Worm (Caenorhabditis elegans) whole organism, L2 larva: ENCODE measurements around the gene srg-34.

Experiments
- C34F6.9 ChIP-seq: fragments of 150-350 bp; optimal IDR thresholded peaks from 2 replicates; lab custom pipeline; 2014; ENCODE audit warnings: missing biosample characterization, missing genetic modification characterization
- F13H6.1 ChIP-seq: sonication (generic microtip); optimal IDR thresholded peaks from 2 replicates; lab custom pipeline; 2016; ENCODE audit warnings: missing genetic modification characterization, missing compliant biosample characterization
- Y55F3AM.14 ChIP-seq: fragments of 200-800 bp; sonication (Bioruptor generic); optimal IDR thresholded peaks from 2 replicates; lab custom pipeline; 2018; ENCODE audit warnings: mild to moderate bottlenecking, missing genetic modification characterization, missing compliant biosample characterization
- alr-1 ChIP-seq: fragments of 150-350 bp; optimal IDR thresholded peaks from 2 replicates; lab custom pipeline; 2014; ENCODE audit warnings: missing biosample characterization, missing genetic modification characterization
- aly-2 ChIP-seq: fragments of 150-350 bp; optimal IDR thresholded peaks from 2 replicates; lab custom pipeline; 2014; ENCODE audit warnings: missing biosample characterization, missing genetic modification characterization
- ama-1 ChIP-seq: fragments of 150-350 bp; optimal IDR thresholded peaks from 2 replicates; lab custom pipeline; 2018; ENCODE audit warnings: inconsistent platforms
- blmp-1 ChIP-seq: sonication (generic microtip); optimal IDR thresholded peaks from 2 replicates; lab custom pipeline; 2017; ENCODE audit warnings: missing genetic modification characterization, mild to moderate bottlenecking, missing compliant biosample characterization, antibody characterized with exemption, moderate library complexity; ENCODE audit not compliant: insufficient read depth
- ceh-16 ChIP-seq: fragments of 150-350 bp; optimal IDR thresholded peaks from 2 replicates; lab custom pipeline; 2014; ENCODE audit warnings: missing biosample characterization, missing genetic modification characterization
- crh-2 ChIP-seq: sonication (generic microtip); optimal IDR thresholded peaks from 2 replicates; lab custom pipeline; 2017; ENCODE audit warnings: missing biosample characterization, missing genetic modification characterization
- dmd-4 ChIP-seq: sonication (generic microtip); optimal IDR thresholded peaks from 2 replicates; lab custom pipeline; 2017; ENCODE audit warnings: missing biosample characterization, missing genetic modification characterization
- egl-27 ChIP-seq: sonication (generic microtip); optimal IDR thresholded peaks from 3 replicates; lab custom pipeline; 2017; ENCODE audit warnings: missing biosample characterization, missing genetic modification reagents, missing genetic modification characterization
- elt-1 ChIP-seq: fragments of 150-350 bp; optimal IDR thresholded peaks from 2 replicates; lab custom pipeline; 2014; ENCODE audit warnings: missing biosample characterization, missing genetic modification characterization
- elt-3 ChIP-seq: sonication (generic microtip); optimal IDR thresholded peaks from 2 replicates; lab custom pipeline; 2017; ENCODE audit warnings: missing biosample characterization, missing genetic modification characterization
- fos-1 ChIP-seq: fragments of 150-350 bp; optimal IDR thresholded peaks from 2 replicates; lab custom pipeline; 2014; ENCODE audit warnings: missing biosample characterization, missing genetic modification characterization
- gmeb-1 ChIP-seq: fragments of 150-350 bp; optimal IDR thresholded peaks from 2 replicates; lab custom pipeline; 2014; ENCODE audit warnings: missing biosample characterization, missing genetic modification characterization
- lin-11 ChIP-seq: fragments of 150-350 bp; sonication (generic microtip); optimal IDR thresholded peaks from 2 replicates; lab custom pipeline; 2014; ENCODE audit warnings: missing biosample characterization, missing genetic modification characterization, inconsistent platforms, mixed read lengths
- lin-13 ChIP-seq: fragments of 150-350 bp; optimal IDR thresholded peaks from 2 replicates; lab custom pipeline; 2014; ENCODE audit warnings: missing biosample characterization, missing genetic modification reagents, missing genetic modification characterization
- lin-39 ChIP-seq: fragments of 150-350 bp; optimal IDR thresholded peaks from 2 replicates; lab custom pipeline; 2014; ENCODE audit warnings: missing biosample characterization, missing genetic modification reagents, missing genetic modification characterization
- mab-5 ChIP-seq: fragments of 150-350 bp; optimal IDR thresholded peaks from 2 replicates; lab custom pipeline; 2014; ENCODE audit warnings: missing biosample characterization, missing genetic modification characterization
- nhr-10 ChIP-seq: sonication (generic microtip); optimal IDR thresholded peaks from 2 replicates; lab custom pipeline; 2017; ENCODE audit warnings: missing biosample characterization, missing genetic modification characterization
- nhr-12 ChIP-seq: fragments of 150-350 bp; optimal IDR thresholded peaks from 2 replicates; lab custom pipeline; 2014; ENCODE audit warnings: missing biosample characterization, missing genetic modification characterization
- nhr-129 ChIP-seq: fragments of 150-350 bp; optimal IDR thresholded peaks from 2 replicates; lab custom pipeline; 2014; ENCODE audit warnings: missing biosample characterization, missing genetic modification characterization
- nhr-237 ChIP-seq: fragments of 150-350 bp; optimal IDR thresholded peaks from 2 replicates; lab custom pipeline; 2014; ENCODE audit warnings: missing biosample characterization, missing genetic modification characterization
- nhr-25 ChIP-seq: fragments of 150-350 bp; sonication (generic microtip); optimal IDR thresholded peaks from 3 replicates; lab custom pipeline; 2014; ENCODE audit warnings: missing biosample characterization, missing genetic modification characterization
- nhr-6 ChIP-seq: fragments of 150-350 bp; optimal IDR thresholded peaks from 2 replicates; lab custom pipeline; 2014; ENCODE audit warnings: missing biosample characterization, missing genetic modification characterization
- peb-1 ChIP-seq: fragments of 150-350 bp; optimal IDR thresholded peaks from 2 replicates; lab custom pipeline; 2014; ENCODE audit warnings: missing biosample characterization, missing genetic modification characterization
- sem-4 ChIP-seq: fragments of 150-350 bp; optimal IDR thresholded peaks from 2 replicates; lab custom pipeline; 2014; ENCODE audit warnings: missing biosample characterization, missing genetic modification reagents, missing genetic modification characterization
- sma-3 ChIP-seq: sonication (generic microtip); optimal IDR thresholded peaks from 2 replicates; lab custom pipeline; 2016; ENCODE audit warnings: missing genetic modification reagents, missing genetic modification characterization, missing compliant biosample characterization
- sma-9 ChIP-seq, 2 experiments: fragments of 150-350 bp in 1 of 2; sonication (generic microtip) in 1 of 2; optimal IDR thresholded peaks; 2 replicates each; lab custom pipeline; 2014 to 2016; ENCODE audit warnings: missing genetic modification characterization in 2 of 2, mild to moderate bottlenecking in 1 of 2, missing biosample characterization in 1 of 2, missing compliant biosample characterization in 1 of 2, missing genetic modification reagents in 1 of 2, moderate library complexity in 1 of 2
- unc-39 ChIP-seq: fragments of 150-350 bp; optimal IDR thresholded peaks from 2 replicates; lab custom pipeline; 2014; ENCODE audit warnings: missing biosample characterization, missing genetic modification characterization
- unc-55 ChIP-seq: fragments of 150-350 bp; sonication (generic microtip); optimal IDR thresholded peaks from 3 replicates; lab custom pipeline; 2014; ENCODE audit warnings: missing biosample characterization, missing genetic modification reagents, missing genetic modification characterization
- unc-62 ChIP-seq: fragments of 150-350 bp; optimal IDR thresholded peaks from 2 replicates; lab custom pipeline; 2014; ENCODE audit warnings: missing biosample characterization, missing genetic modification reagents, missing genetic modification characterization
- ztf-1 ChIP-seq: fragments of 200-800 bp; sonication (Bioruptor generic); conservative IDR thresholded peaks from 2 replicates; pipeline ENCODE4 v1.3.6; 2022; ENCODE audit warnings: missing genetic modification characterization, missing compliant biosample characterization

srg-34 gene

DNA sequence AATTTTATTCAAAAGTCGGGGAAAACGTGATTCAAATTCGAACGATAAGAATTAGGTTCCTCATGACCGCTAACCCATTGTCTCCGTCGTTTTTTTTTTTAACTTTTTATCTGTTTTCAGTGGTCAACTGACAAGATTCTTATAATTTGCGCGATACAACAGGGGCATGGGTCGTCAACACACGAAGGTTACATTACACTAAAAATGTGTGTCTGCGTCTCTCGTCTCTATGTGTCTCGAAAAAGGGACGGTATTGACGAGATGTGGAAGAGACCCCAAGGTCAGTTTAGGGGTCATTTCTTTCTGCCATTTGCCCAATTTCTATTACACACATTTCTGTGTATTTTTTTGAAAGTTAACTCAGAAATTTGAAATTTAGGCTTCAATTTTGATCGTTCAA is 4.8 kb upstream of the srg-34 start:
- TF ChIP-seq crh-2 (peak; percentile 2), nhr-129 (tag; lab: Kevin White, UChicago) (peak; percentile 9), aly-2 (no peak), nhr-25 (tag; lab: Kevin White, UChicago) (peak; percentile 77), F13H6.1 (no peak), blmp-1 (peak; percentile 28), lin-13 (GFP tag; lab: Kevin White, UChicago) (peak; percentile 9)
- TF ChIP-seq, all 48 proteins: peak for 5

DNA sequence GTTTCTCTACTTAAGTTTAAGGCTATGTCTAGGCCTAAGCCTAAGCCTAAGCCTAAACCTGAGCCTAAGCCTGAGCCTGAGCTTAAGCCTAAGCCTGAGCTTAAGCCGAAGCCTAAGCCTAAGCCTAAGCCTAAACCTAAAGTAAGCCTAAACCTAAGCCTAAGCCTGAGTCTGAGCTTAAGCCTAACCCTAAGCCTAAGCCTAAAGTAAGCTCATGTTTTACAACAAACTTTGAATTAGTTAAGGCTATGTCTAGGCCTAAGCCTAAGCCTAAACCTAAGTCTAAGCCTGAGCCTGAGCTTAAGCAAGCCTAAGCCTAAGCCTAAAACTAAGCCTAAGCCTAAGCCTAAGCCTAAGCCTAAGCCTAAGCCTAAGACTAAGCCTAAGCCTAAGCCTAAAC is 935 bp upstream of the srg-34 start:
- TF ChIP-seq elt-3 (tag; lab: Kevin White, UChicago), result no peak
- no peak for TF ChIP-seq nhr-129 (tag; lab: Kevin White, UChicago)
- TF ChIP-seq C34F6.9 (tag; lab: Kevin White, UChicago), result no peak
- no peak for TF ChIP-seq ztf-1
- TF ChIP-seq lin-13 (GFP tag; lab: Kevin White, UChicago), result no peak
- no peak for TF ChIP-seq nhr-10 (tag; lab: Kevin White, UChicago)
- no peak for TF ChIP-seq fos-1
- TF ChIP-seq dmd-4 (tag; lab: Kevin White, UChicago), result no peak
- no peak for TF ChIP-seq nhr-237 (tag; lab: Kevin White, UChicago)
- no peak for TF ChIP-seq nhr-12 (tag; lab: Kevin White, UChicago)
- TF ChIP-seq elt-1, result no peak
- no peak for TF ChIP-seq blmp-1
- TF ChIP-seq alr-1 (tag; lab: Kevin White, UChicago), result no peak
- TF ChIP-seq sma-3 (GFP tag; lab: Kevin White, UChicago), result no peak
- TF ChIP-seq aly-2, result no peak
- no peak for TF ChIP-seq mab-5
- no peak for TF ChIP-seq egl-27 (tag; lab: Kevin White, UChicago)

DNA sequence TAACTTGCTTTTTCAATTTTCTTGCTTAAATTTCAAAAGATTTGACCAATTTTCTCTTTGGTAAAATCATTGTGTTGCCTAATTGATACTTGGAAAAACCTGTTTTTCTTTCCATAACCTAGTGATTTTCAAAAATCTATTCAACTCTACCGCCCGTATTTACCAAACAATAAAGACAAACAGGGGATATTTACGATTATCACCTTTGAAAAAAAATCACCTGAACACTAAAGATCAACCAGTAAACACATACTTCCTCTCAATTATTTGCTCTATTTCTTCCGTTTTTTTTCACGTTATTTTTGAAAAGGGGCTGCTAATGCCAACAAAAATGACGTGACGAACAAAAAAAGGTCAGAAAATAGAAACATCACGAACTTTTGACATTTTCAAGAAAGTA is 3.7 kb downstream of the srg-34 start:
- TF ChIP-seq sma-9 (GFP tag; optimal IDR thresholded peaks at IDR 0.05; lab: Kevin White, UChicago) (peak; percentile 30), sma-9 (tag; optimal IDR thresholded peaks at IDR 0.05; lab: Kevin White, UChicago) (no peak), Y55F3AM.14 (no peak), nhr-237 (tag; lab: Kevin White, UChicago) (no peak), elt-3 (tag; lab: Kevin White, UChicago) (no peak), crh-2 (no peak), nhr-12 (tag; lab: Kevin White, UChicago) (no peak), nhr-6 (tag; lab: Kevin White, UChicago) (no peak), F13H6.1 (peak; percentile 40), peb-1 (no peak)

DNA sequence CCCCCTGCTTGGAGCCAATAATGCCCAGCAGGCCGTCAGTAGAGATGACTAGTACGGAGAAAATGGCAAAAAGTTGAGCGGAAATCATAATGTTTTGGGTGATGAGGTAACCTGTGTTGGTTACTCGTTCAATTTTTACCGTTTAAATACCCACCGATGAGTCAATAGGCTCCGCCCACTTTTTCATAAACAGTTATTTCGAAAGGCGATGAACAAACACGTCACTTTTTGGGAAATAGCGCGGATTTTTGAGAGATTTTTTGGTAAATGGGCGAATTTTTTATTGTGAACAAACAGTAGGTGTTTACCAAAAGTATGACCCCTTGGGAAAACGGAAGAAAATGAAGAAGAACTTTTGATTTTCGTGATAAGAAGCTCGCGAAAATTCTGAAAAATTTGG is 4.5 kb downstream of the srg-34 start, which contains the start of gene ttr-26:
ttr-26 (minus strand) TSS at position 101 of the 400 bp plus-strand sequence.
- peak; percentile 8 for TF ChIP-seq F13H6.1
- no peak for TF ChIP-seq ama-1 (lab: Kevin White, UChicago)
- TF ChIP-seq lin-11 (tag; lab: Kevin White, UChicago), result no peak

DNA sequence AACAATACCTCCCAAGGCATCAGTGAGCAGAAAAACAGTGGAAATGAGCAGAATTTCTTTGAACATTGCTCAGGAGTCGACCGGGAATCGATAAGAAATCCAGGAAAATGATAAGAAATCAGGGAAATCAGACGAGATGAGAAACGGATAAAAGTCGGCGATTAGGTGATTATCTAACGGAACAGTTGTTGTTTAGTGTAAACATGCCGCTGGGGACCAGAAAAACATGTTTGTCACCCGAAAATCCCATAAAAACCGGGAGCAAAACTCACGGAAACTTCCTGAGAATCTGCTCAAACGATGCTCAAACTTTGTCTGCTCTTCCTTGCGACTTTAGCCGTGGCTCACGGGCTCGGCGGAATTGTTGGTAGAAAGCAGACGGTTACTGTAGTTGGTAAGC is 8.2 kb downstream of the srg-34 start, which contains the start of the genes ttr-24 and ttr-25:
ttr-24 (minus strand) TSS at position 156 of the 400 bp plus-strand sequence.
ttr-25 (plus strand) TSS at position 227 of the 400 bp plus-strand sequence.
- TF ChIP-seq alr-1 (tag; lab: Kevin White, UChicago) (no peak), gmeb-1 (tag; lab: Kevin White, UChicago) (no peak), Y55F3AM.14 (no peak), egl-27 (tag; lab: Kevin White, UChicago) (no peak), blmp-1 (no peak), lin-13 (GFP tag; lab: Kevin White, UChicago) (no peak)

DNA sequence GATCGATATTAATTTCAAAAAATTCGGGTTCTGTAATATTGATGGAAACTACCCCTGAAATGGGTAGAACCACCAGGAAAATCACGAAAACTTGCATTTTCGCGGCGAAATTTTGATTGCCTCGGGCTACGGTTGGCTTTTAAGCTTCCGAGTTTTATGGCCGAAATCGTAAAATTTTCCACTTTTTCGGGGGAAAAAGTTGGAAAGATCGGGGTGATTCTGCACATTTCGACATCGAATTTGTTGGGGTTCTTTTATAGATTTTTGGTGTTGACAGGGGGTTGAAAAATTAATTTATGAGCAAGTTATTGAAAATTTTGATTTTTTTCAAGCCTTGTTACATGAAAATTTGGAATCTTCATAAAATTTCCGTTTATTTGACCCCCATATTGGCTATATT is 10.9 kb downstream of the srg-34 start, which contains the start of gene Y51A2D.8:
Y51A2D.8 (minus strand) TSS at position 101 of the 400 bp plus-strand sequence.
- TF ChIP-seq unc-39 (tag; lab: Kevin White, UChicago) (no peak), unc-55 (GFP tag; lab: Kevin White, UChicago) (no peak), unc-62 (GFP tag; lab: Kevin White, UChicago) (no peak), sem-4 (tag; lab: Kevin White, UChicago) (no peak), ceh-16 (tag; lab: Kevin White, UChicago) (no peak), nhr-12 (tag; lab: Kevin White, UChicago) (no peak), nhr-10 (tag; lab: Kevin White, UChicago) (no peak), nhr-25 (tag; lab: Kevin White, UChicago) (no peak), lin-39 (tag; lab: Kevin White, UChicago) (no peak)
